Fruit fly (Drosophila melanogaster) whole organism, embryonic: ENCODE results near the gene Nopp140.

ENCODE experiments used
- CG11093 ChIP-seq: fragments of 200-800 bp; sonication (Bioruptor generic); IDR thresholded peaks from 3 replicates; pipeline ENCODE4 v1.3.6; 2022; ENCODE audit warnings: missing biosample characterization, missing genetic modification characterization
- CG11723 ChIP-seq: fragments of 200-800 bp; sonication (Bioruptor generic); optimal IDR thresholded peaks from 2 replicates; lab custom pipeline; 2017; ENCODE audit warnings: missing biosample characterization, mild to moderate bottlenecking, missing genetic modification characterization
- CG12236 ChIP-seq: fragments of 200-800 bp; sonication (Bioruptor generic); optimal IDR thresholded peaks from 2 replicates; lab custom pipeline; 2016; ENCODE audit warnings: missing biosample characterization, missing genetic modification characterization
- CG13287 ChIP-seq: fragments of 200-800 bp; sonication (Bioruptor generic); IDR thresholded peaks from 2 replicates; pipeline ENCODE4 v1.3.6; 2022; ENCODE audit warnings: missing biosample characterization, missing genetic modification characterization; ENCODE audit not compliant: partially characterized antibody
- CG13624 ChIP-seq: fragments of 200-800 bp; sonication (Bioruptor generic); optimal IDR thresholded peaks from 2 replicates; lab custom pipeline; 2016; ENCODE audit warnings: missing biosample characterization, missing genetic modification characterization
- CG15514 ChIP-seq: fragments of 200-800 bp; sonication (Bioruptor generic); optimal IDR thresholded peaks from 3 replicates; lab custom pipeline; 2017; ENCODE audit warnings: missing biosample characterization, missing genetic modification characterization, mild to moderate bottlenecking, moderate library complexity, missing genetic modification reagents
- CG15601 ChIP-seq: fragments of 200-800 bp; sonication (Bioruptor generic); optimal IDR thresholded peaks from 3 replicates; lab custom pipeline; 2019; ENCODE audit warnings: missing biosample characterization, mild to moderate bottlenecking, missing genetic modification characterization, moderate library complexity
- CG17829 ChIP-seq: fragments of 200-800 bp; optimal IDR thresholded peaks from 2 replicates; lab custom pipeline; 2019; ENCODE audit warnings: missing biosample characterization, mild to moderate bottlenecking, missing genetic modification characterization, moderate library complexity
- CG18476 ChIP-seq: fragments of 200-800 bp; sonication (Bioruptor generic); optimal IDR thresholded peaks from 2 replicates; lab custom pipeline; 2016; ENCODE audit warnings: missing biosample characterization, mild to moderate bottlenecking, missing genetic modification characterization
- CG2129 ChIP-seq: fragments of 200-800 bp; sonication (Bioruptor generic); IDR thresholded peaks from 2 replicates; pipeline ENCODE4 v1.3.6; 2022; ENCODE audit warnings: missing biosample characterization, missing genetic modification characterization; ENCODE audit not compliant: partially characterized antibody
- CG31224 ChIP-seq: fragments of 200-800 bp; sonication (Bioruptor generic); IDR thresholded peaks from 2 replicates; pipeline ENCODE4 v1.3.6; 2022; ENCODE audit warnings: missing biosample characterization, missing genetic modification characterization
- CG31388 ChIP-seq: fragments of 200-800 bp; sonication (Bioruptor generic); optimal IDR thresholded peaks from 2 replicates; lab custom pipeline; 2016; ENCODE audit warnings: missing biosample characterization, missing genetic modification characterization
- CG34376 ChIP-seq: fragments of 200-800 bp; sonication (Bioruptor generic); optimal IDR thresholded peaks from 2 replicates; lab custom pipeline; 2018; ENCODE audit warnings: missing biosample characterization, mild to moderate bottlenecking, missing genetic modification characterization
- CG4707 ChIP-seq: fragments of 200-800 bp; sonication (Bioruptor generic); optimal IDR thresholded peaks from 2 replicates; lab custom pipeline; 2018; ENCODE audit warnings: missing biosample characterization, mild to moderate bottlenecking, missing genetic modification characterization, moderate library complexity
- CG7556 ChIP-seq: fragments of 200-800 bp; sonication (Bioruptor generic); optimal IDR thresholded peaks from 2 replicates; lab custom pipeline; 2017; ENCODE audit warnings: missing biosample characterization, mild to moderate bottlenecking, missing genetic modification characterization
- CG7987 ChIP-seq: fragments of 200-800 bp; sonication (Bioruptor generic); optimal IDR thresholded peaks from 2 replicates; lab custom pipeline; 2018; ENCODE audit warnings: missing biosample characterization, mild to moderate bottlenecking, missing genetic modification characterization, moderate library complexity
- CG9817 ChIP-seq: fragments of 200-800 bp; sonication (Bioruptor generic); optimal IDR thresholded peaks from 2 replicates; lab custom pipeline; 2018; ENCODE audit warnings: missing biosample characterization, mild to moderate bottlenecking, missing genetic modification characterization, moderate library complexity
- Chrac-16 ChIP-seq: fragments of 200-800 bp; sonication (Bioruptor generic); optimal IDR thresholded peaks from 3 replicates; lab custom pipeline; 2016; ENCODE audit warnings: missing biosample characterization, missing genetic modification characterization
- ERR ChIP-seq: fragments of 200-800 bp; sonication (Bioruptor generic); optimal IDR thresholded peaks from 2 replicates; lab custom pipeline; 2016; ENCODE audit warnings: missing biosample characterization, missing genetic modification characterization
- Gsc ChIP-seq: fragments of 200-800 bp; sonication (Bioruptor generic); IDR thresholded peaks from 2 replicates; pipeline ENCODE4 v1.3.6; 2022; ENCODE audit warnings: missing biosample characterization, missing genetic modification characterization
- Hr39 ChIP-seq: fragments of >200 bp; optimal IDR thresholded peaks from 2 replicates; lab custom pipeline; 2017
- NFAT ChIP-seq: fragments of 200-800 bp; sonication (Bioruptor generic); IDR thresholded peaks from 2 replicates; pipeline ENCODE4 v1.3.6; 2022; ENCODE audit warnings: missing biosample characterization, missing genetic modification characterization
- Nf-YB ChIP-seq: fragments of 200-800 bp; sonication (Bioruptor generic); optimal IDR thresholded peaks from 3 replicates; lab custom pipeline; 2019; ENCODE audit warnings: missing biosample characterization, mild to moderate bottlenecking, missing genetic modification characterization, moderate library complexity
- Oli ChIP-seq: fragments of 200-800 bp; sonication (Bioruptor generic); optimal IDR thresholded peaks from 2 replicates; lab custom pipeline; 2018; ENCODE audit warnings: missing biosample characterization, mild to moderate bottlenecking, missing genetic modification characterization, moderate library complexity
- Sry-δ ChIP-seq: fragments of 200-800 bp; sonication (Bioruptor generic); optimal IDR thresholded peaks from 2 replicates; lab custom pipeline; 2016; ENCODE audit warnings: missing biosample characterization, missing genetic modification characterization
- Usf ChIP-seq: fragments of 200-800 bp; sonication (Bioruptor generic); optimal IDR thresholded peaks from 2 replicates; lab custom pipeline; 2017; ENCODE audit warnings: missing genotype, missing biosample characterization, missing genetic modification characterization
- abd-A ChIP-seq: fragments of 200-800 bp; sonication (Bioruptor generic); optimal IDR thresholded peaks from 3 replicates; lab custom pipeline; 2019; ENCODE audit warnings: missing biosample characterization, mild to moderate bottlenecking, missing genetic modification characterization, moderate library complexity
- ase ChIP-seq: fragments of 200-800 bp; sonication (Bioruptor generic); IDR thresholded peaks from 3 replicates; pipeline ENCODE4 v1.3.6; 2022; ENCODE audit warnings: missing biosample characterization, missing genetic modification characterization
- bcd ChIP-seq: fragments of 200-800 bp; sonication (Bioruptor generic); optimal IDR thresholded peaks from 2 replicates; lab custom pipeline; 2017; ENCODE audit warnings: missing biosample characterization, mild to moderate bottlenecking, missing genetic modification characterization
- corto ChIP-seq: fragments of 200-800 bp; sonication (Bioruptor generic); optimal IDR thresholded peaks from 2 replicates; lab custom pipeline; 2016; ENCODE audit warnings: missing biosample characterization, mild to moderate bottlenecking, missing genetic modification characterization, moderate library complexity
- danr ChIP-seq: fragments of 200-800 bp; sonication (Bioruptor generic); IDR thresholded peaks from 2 replicates; pipeline ENCODE4 v1.3.6; 2022; ENCODE audit warnings: missing biosample characterization, missing genetic modification characterization
- disco-r ChIP-seq: fragments of 200-800 bp; sonication (Bioruptor generic); optimal IDR thresholded peaks from 2 replicates; lab custom pipeline; 2016; ENCODE audit warnings: missing biosample characterization, missing genetic modification characterization
- esg ChIP-seq: fragments of 200-800 bp; sonication (Bioruptor generic); conservative IDR thresholded peaks from 2 replicates; pipeline ENCODE4 v1.3.6; 2022; ENCODE audit warnings: missing biosample characterization, missing genetic modification characterization
- gce ChIP-seq: fragments of 200-800 bp; sonication (Bioruptor generic); IDR thresholded peaks from 3 replicates; pipeline ENCODE4 v1.3.6; 2022; ENCODE audit warnings: missing biosample characterization, missing genetic modification characterization
- gcm ChIP-seq: fragments of 200-800 bp; sonication (Bioruptor generic); optimal IDR thresholded peaks from 2 replicates; lab custom pipeline; 2019; ENCODE audit warnings: missing biosample characterization, mild to moderate bottlenecking, missing genetic modification characterization, moderate library complexity
- gsb-n ChIP-seq: fragments of 200-800 bp; sonication (Bioruptor generic); optimal IDR thresholded peaks from 3 replicates; lab custom pipeline; 2018; ENCODE audit warnings: missing biosample characterization, mild to moderate bottlenecking, missing genetic modification characterization
- gt ChIP-seq: fragments of 200-800 bp; sonication (Bioruptor generic); IDR thresholded peaks from 2 replicates; pipeline ENCODE4 v1.3.6; 2022; ENCODE audit warnings: missing biosample characterization, missing genetic modification characterization
- kni ChIP-seq: fragments of 200-800 bp; sonication (Bioruptor generic); optimal IDR thresholded peaks from 3 replicates; lab custom pipeline; 2017; ENCODE audit warnings: mild to moderate bottlenecking, missing biosample characterization, missing genetic modification reagents, missing genetic modification characterization
- knrl ChIP-seq: fragments of 200-800 bp; sonication (Bioruptor generic); IDR thresholded peaks from 3 replicates; pipeline ENCODE4 v1.3.6; 2022; ENCODE audit warnings: missing biosample characterization, missing genetic modification characterization; ENCODE audit not compliant: partially characterized antibody
- lilli ChIP-seq: fragments of 200-800 bp; sonication (Bioruptor generic); optimal IDR thresholded peaks from 3 replicates; lab custom pipeline; 2016; ENCODE audit warnings: missing biosample characterization, missing genetic modification characterization
- lov ChIP-seq, 2 experiments: fragments of 200-800 bp in 1 of 2; fragments of >200 bp in 1 of 2; sonication (Bioruptor generic) in 1 of 2; IDR thresholded peaks in 1 of 2; optimal IDR thresholded peaks in 1 of 2; 2 replicates in 1 of 2; 3 replicates in 1 of 2; pipeline versions ENCODE4 v1.3.6 to Lab custom; 2017 to 2022; ENCODE audit warnings: missing biosample characterization in 1 of 2, missing genetic modification characterization in 1 of 2
- mam ChIP-seq: fragments of 200-800 bp; sonication (Bioruptor generic); optimal IDR thresholded peaks from 3 replicates; lab custom pipeline; 2016; ENCODE audit warnings: missing biosample characterization, missing genetic modification characterization
- nerfin-2 ChIP-seq: fragments of 200-800 bp; sonication (Bioruptor generic); IDR thresholded peaks from 2 replicates; pipeline ENCODE4 v1.3.6; 2022; ENCODE audit warnings: missing biosample characterization, missing genetic modification characterization; ENCODE audit not compliant: partially characterized antibody
- otp ChIP-seq: fragments of 200-800 bp; sonication (Bioruptor generic); IDR thresholded peaks from 3 replicates; pipeline ENCODE4, ENCODE4 v1.3.6; 2022; ENCODE audit warnings: missing biosample characterization, missing genetic modification characterization
- pb ChIP-seq: fragments of 200-800 bp; sonication (Bioruptor generic); optimal IDR thresholded peaks from 3 replicates; lab custom pipeline; 2016; ENCODE audit warnings: missing biosample characterization, missing genetic modification characterization
- psq ChIP-seq: fragments of 200-800 bp; sonication (Bioruptor generic); optimal IDR thresholded peaks from 2 replicates; lab custom pipeline; 2017; ENCODE audit warnings: missing biosample characterization, missing genetic modification characterization
- ranshi ChIP-seq: fragments of 200-800 bp; sonication (Bioruptor generic); IDR thresholded peaks from 2 replicates; pipeline ENCODE4 v1.3.6; 2022; ENCODE audit warnings: missing biosample characterization, missing genetic modification characterization
- salm ChIP-seq: fragments of 200-800 bp; sonication (Bioruptor generic); optimal IDR thresholded peaks from 2 replicates; lab custom pipeline; 2018; ENCODE audit warnings: missing biosample characterization, mild to moderate bottlenecking, missing genetic modification characterization
- sima ChIP-seq: fragments of 200-800 bp; sonication (Bioruptor generic); optimal IDR thresholded peaks from 2 replicates; lab custom pipeline; 2016; ENCODE audit warnings: missing biosample characterization, missing genetic modification characterization
- trem ChIP-seq: fragments of 200-800 bp; optimal IDR thresholded peaks from 3 replicates; lab custom pipeline; 2019; ENCODE audit warnings: missing biosample characterization, mild to moderate bottlenecking, missing genetic modification characterization, moderate library complexity
- wor ChIP-seq: fragments of 200-800 bp; sonication (Bioruptor generic); IDR thresholded peaks from 2 replicates; pipeline ENCODE4 v1.3.6; 2022; ENCODE audit warnings: missing biosample characterization, missing genetic modification characterization

The Nopp140 gene

dm6 chr3L:21879344-21879743 is 46.8 kb downstream of the Nopp140 start (continued):
- no peak for TF ChIP-seq Gsc (GFP tag; lab: Robert Waterston, UW)
- peak; percentile 29 for TF ChIP-seq CG11723 (GFP tag; lab: Kevin White, UChicago)
- peak; percentile 74 for TF ChIP-seq CG17829 (tag; lab: Kevin White, UChicago)
- peak; percentile 40; the same call in 1 of the 2 replicates for TF ChIP-seq NFAT (GFP tag; lab: Robert Waterston, UW)
- peak; percentile 53 for TF ChIP-seq CG34376 (GFP tag; lab: Kevin White, UChicago)
- peak; percentile 62 for TF ChIP-seq abd-A
- no peak for TF ChIP-seq lov (optimal IDR thresholded peaks at IDR 0.05; lab: Kevin White, UChicago)
- TF ChIP-seq lov (GFP tag; IDR thresholded peaks at IDR 0.05; lab: Robert Waterston, UW): no peak; the same call in 2 of the 3 replicates
- TF ChIP-seq danr (GFP tag; lab: Robert Waterston, UW): no peak
- no peak for TF ChIP-seq esg
- TF ChIP-seq CG7987 (GFP tag; lab: Kevin White, UChicago): peak; percentile 27
- TF ChIP-seq Oli (tag; lab: Kevin White, UChicago): no peak
- TF ChIP-seq Hr39: no peak
- no peak for TF ChIP-seq CG31388 (GFP tag; lab: Kevin White, UChicago)
- peak; percentile 23; the same call in 1 of the 2 replicates for TF ChIP-seq ranshi (GFP tag; lab: Robert Waterston, UW)
- TF ChIP-seq wor (GFP tag; lab: Robert Waterston, UW): no peak
- peak; percentile 38; the same call in 1 of the 3 replicates for TF ChIP-seq otp (GFP tag; lab: Robert Waterston, UW)
- TF ChIP-seq Sry-δ (GFP tag; lab: Kevin White, UChicago): no peak
- no peak for TF ChIP-seq gsb-n (tag; lab: Kevin White, UChicago)
- peak; percentile 44 for TF ChIP-seq trem (tag; lab: Kevin White, UChicago)
- TF ChIP-seq bcd (GFP tag; lab: Kevin White, UChicago): no peak
- peak; percentile 11 for TF ChIP-seq salm (tag; lab: Kevin White, UChicago)
- no peak for TF ChIP-seq CG11093
- no peak for TF ChIP-seq CG18476 (GFP tag; lab: Kevin White, UChicago)
- TF ChIP-seq corto (GFP tag; lab: Kevin White, UChicago): no peak
- TF ChIP-seq Nf-YB (GFP tag; lab: Kevin White, UChicago): peak; percentile 42
- TF ChIP-seq CG7556 (GFP tag; lab: Kevin White, UChicago): no peak
- no peak for TF ChIP-seq gt (GFP tag; lab: Robert Waterston, UW)
- peak; percentile 12; the same call in 1 of the 2 replicates for TF ChIP-seq CG31224 (GFP tag; lab: Robert Waterston, UW)
- TF ChIP-seq psq: peak; percentile 17
- no peak for TF ChIP-seq ase (GFP tag; lab: Robert Waterston, UW)
- peak; percentile 39 for TF ChIP-seq disco-r (GFP tag; lab: Kevin White, UChicago)
- TF ChIP-seq sima (GFP tag; lab: Kevin White, UChicago): no peak
- TF ChIP-seq ERR: peak; percentile 5
- peak; percentile 75 for TF ChIP-seq CG13287 (GFP tag; lab: Robert Waterston, UW)
- TF ChIP-seq CG2129: no peak
- peak; percentile 16 for TF ChIP-seq kni (GFP tag; lab: Kevin White, UChicago)
- TF ChIP-seq pb (GFP tag; lab: Kevin White, UChicago): no peak
- TF ChIP-seq lilli: peak; percentile 8
- no peak for TF ChIP-seq Usf (GFP tag; lab: Kevin White, UChicago)
- no peak for TF ChIP-seq mam
- no peak for TF ChIP-seq CG9817 (tag; lab: Kevin White, UChicago)
- TF ChIP-seq gce (GFP tag; lab: Robert Waterston, UW): peak; percentile 69; the same call in 2 of the 3 replicates
- no peak for TF ChIP-seq Chrac-16 (GFP tag; lab: Kevin White, UChicago)
- TF ChIP-seq CG15601 (tag; lab: Kevin White, UChicago): no peak
- TF ChIP-seq CG15514 (GFP tag; lab: Kevin White, UChicago): no peak
- TF ChIP-seq CG13624 (GFP tag; lab: Kevin White, UChicago): peak; percentile 61
- peak; percentile 59; the same call in 1 of the 3 replicates for TF ChIP-seq knrl (GFP tag; lab: Robert Waterston, UW)
- TF ChIP-seq CG12236: no peak
- peak; percentile 75 for TF ChIP-seq gcm (GFP tag; lab: Kevin White, UChicago)
- TF ChIP-seq nerfin-2: peak; percentile 71
- no peak for TF ChIP-seq CG4707 (GFP tag; lab: Kevin White, UChicago)
